Fruit fly (Drosophila melanogaster) whole organism, pupa: ENCODE results near the gene CG43251.

ENCODE experiments used
- CG10348 ChIP-seq: fragments of 200-800 bp; sonication (Bioruptor generic); IDR thresholded peaks from 2 replicates; pipeline ENCODE4 v1.3.6; 2022; ENCODE audit warnings: missing biosample characterization, missing genetic modification characterization
- CG13204 ChIP-seq: fragments of 200-800 bp; sonication (Bioruptor generic); optimal IDR thresholded peaks from 2 replicates; lab custom pipeline; 2018; ENCODE audit warnings: missing biosample characterization, mild to moderate bottlenecking, missing genetic modification characterization, moderate library complexity
- CG15710 ChIP-seq: fragments of 200-800 bp; sonication (Bioruptor generic); optimal IDR thresholded peaks from 2 replicates; lab custom pipeline; 2018; ENCODE audit warnings: missing biosample characterization, mild to moderate bottlenecking, missing genetic modification characterization, moderate library complexity
- CG9948 ChIP-seq: fragments of 200-800 bp; sonication (Bioruptor generic); optimal IDR thresholded peaks from 2 replicates; lab custom pipeline; 2018; ENCODE audit warnings: missing biosample characterization, mild to moderate bottlenecking, missing genetic modification characterization, moderate library complexity
- Pif1A ChIP-seq: fragments of 200-800 bp; sonication (Bioruptor generic); optimal IDR thresholded peaks from 3 replicates; lab custom pipeline; 2016; ENCODE audit warnings: missing biosample characterization, missing genetic modification characterization

dm6 chr3L:20761482-20761881 is 2.8 kb downstream of the CG43251 start:
- TF ChIP-seq CG15710 (tag; lab: Kevin White, UChicago) (no peak), CG13204 (GFP tag; lab: Kevin White, UChicago) (no peak), Pif1A (GFP tag; lab: Kevin White, UChicago) (no peak), CG9948 (tag; lab: Kevin White, UChicago) (no peak), CG10348 (no peak)
